Worm (Caenorhabditis elegans): ENCODE results near the gene efr-3.

Gene efr-3

ce11 chrII:6345195-6346158, 24.5 kb upstream of the efr-3 start, which contains the start of gene C32D5.8:
TSS of gene C32D5.8 (minus strand) at chrII:6345964.
- no peak for TF ChIP-seq dpl-1 (GFP tag; optimal IDR thresholded peaks at IDR 0.05)

DNA sequence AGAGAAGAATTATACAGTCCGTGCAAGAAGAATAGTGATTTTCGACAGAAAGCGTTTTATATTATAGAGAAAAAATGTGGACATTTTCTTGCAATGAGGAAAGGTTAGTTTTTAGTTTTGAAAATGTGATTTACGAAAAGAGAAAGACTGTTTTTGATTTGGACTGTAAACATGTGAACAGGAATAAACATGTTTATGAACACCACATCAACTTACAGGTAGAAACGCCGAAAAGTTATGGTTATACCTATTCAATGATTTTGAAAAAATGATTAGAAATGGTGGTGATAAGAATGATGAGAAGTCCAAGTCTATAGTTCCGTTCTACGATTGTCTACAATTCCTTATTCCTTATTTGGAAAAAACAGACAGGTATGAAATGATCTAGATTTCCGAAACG, 23.6 kb upstream of the efr-3 start:
- no peak for TF ChIP-seq F23B12.7 (tag; optimal IDR thresholded peaks at IDR 0.05; ENCODE audit: insufficient read depth)
- no peak for TF ChIP-seq mcd-1 (GFP tag; IDR thresholded peaks at IDR 0.05)
- TF ChIP-seq athp-1 (tag; optimal IDR thresholded peaks at IDR 0.05), result no peak
- TF ChIP-seq ztf-6 (GFP tag; IDR thresholded peaks at IDR 0.05), result no peak

DNA sequence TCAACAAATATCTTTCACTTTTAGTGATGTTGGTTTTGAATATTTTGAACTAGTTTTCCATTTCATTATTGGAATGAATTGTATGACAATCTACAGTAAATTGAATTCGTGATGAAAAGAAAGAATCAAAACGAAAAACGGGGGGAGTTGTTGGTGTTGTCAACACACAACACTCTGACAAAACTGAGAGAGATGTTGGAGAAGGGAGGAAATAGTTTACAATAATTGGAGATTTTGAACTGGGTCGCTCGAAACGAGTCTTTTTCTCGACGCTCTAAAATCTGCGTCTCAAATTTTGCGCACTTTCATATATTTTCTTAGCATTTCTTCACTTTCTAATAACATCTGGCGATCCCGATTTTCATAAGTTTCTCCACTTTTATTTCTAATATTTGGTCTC, 22.9 kb upstream of the efr-3 start, which contains the start of gene txt-18:
Gene txt-18, plus strand, starts transcription at position 180 of the 400 bp plus-strand sequence.
- 0 out of 2 replicates have a peak, but pooled peaks have one; percentile 6 for TF ChIP-seq dox-1 (GFP tag; IDR thresholded peaks at IDR 0.05)
- TF ChIP-seq hmg-1.2 (GFP tag; IDR thresholded peaks at IDR 0.05), result peak; percentile 15; the same call in 1 of the 2 replicates
- TF ChIP-seq madf-3 (GFP tag; IDR thresholded peaks at IDR 0.05), result no peak
- TF ChIP-seq cebp-1 (GFP tag; IDR thresholded peaks at IDR 0.05), result no peak
- TF ChIP-seq cebp-1 (tag; optimal IDR thresholded peaks at IDR 0.05), result peak; percentile 5

- no peak for TF ChIP-seq Y56A3A.18 (GFP tag; IDR thresholded peaks at IDR 0.05)
- TF ChIP-seq ztf-25 (GFP tag; IDR thresholded peaks at IDR 0.05), result no peak
- no peak for TF ChIP-seq tbx-9 (tag; optimal IDR thresholded peaks at IDR 0.05; ENCODE audit: borderline replicate concordance)
- TF ChIP-seq pbrm-1 (GFP tag; IDR thresholded peaks at IDR 0.05), result no peak
- TF ChIP-seq Y53G8AR.9 (GFP tag; conservative IDR thresholded peaks at IDR 0.05), result no peak
- no peak for TF ChIP-seq Y79H2A.3 (GFP tag; conservative IDR thresholded peaks at IDR 0.05)
- no peak for TF ChIP-seq bed-1 (GFP tag; IDR thresholded peaks at IDR 0.05)
- TF ChIP-seq ama-1 (optimal IDR thresholded peaks at IDR 0.05), result no peak
- no peak for TF ChIP-seq ama-1 (GFP tag; optimal IDR thresholded peaks at IDR 0.05)
- no peak for TF ChIP-seq lin-40 (tag; optimal IDR thresholded peaks at IDR 0.05)
- TF ChIP-seq madf-10 (tag; optimal IDR thresholded peaks at IDR 0.05), result no peak
- TF ChIP-seq gei-17 (GFP tag; optimal IDR thresholded peaks at IDR 0.05), result no peak
- TF ChIP-seq lag-1 (GFP tag; IDR thresholded peaks at IDR 0.05), result no peak
- no peak for TF ChIP-seq sea-2 (GFP tag; IDR thresholded peaks at IDR 0.05)
- no peak for TF ChIP-seq snpc-4 (GFP tag; optimal IDR thresholded peaks at IDR 0.05)
- TF ChIP-seq snpc-4 (tag; optimal IDR thresholded peaks at IDR 0.05), result no peak
- no peak for TF ChIP-seq pha-4 (tag; optimal IDR thresholded peaks at IDR 0.05)
- no peak for TF ChIP-seq ztf-26 (tag; optimal IDR thresholded peaks at IDR 0.05)
Measured at ce11 chrII:6342455-6342854, 21.5 kb upstream of the efr-3 start.

- TF ChIP-seq egl-18 (GFP tag; IDR thresholded peaks at IDR 0.05), result no peak
- no peak for TF ChIP-seq rec-8 (tag; optimal IDR thresholded peaks at IDR 0.05)
- no peak for TF ChIP-seq F39B2.1 (GFP tag; IDR thresholded peaks at IDR 0.05)
- TF ChIP-seq nfya-2 (GFP tag; IDR thresholded peaks at IDR 0.05), result no peak
- TF ChIP-seq pbrm-1 (GFP tag; IDR thresholded peaks at IDR 0.05), result no peak
- no peak for TF ChIP-seq Y79H2A.3 (GFP tag; conservative IDR thresholded peaks at IDR 0.05)
- TF ChIP-seq die-1 (tag; optimal IDR thresholded peaks at IDR 0.05), result no peak
- TF ChIP-seq hlh-26 (GFP tag; conservative IDR thresholded peaks at IDR 0.05), result no peak
- no peak for TF ChIP-seq zim-3 (tag; optimal IDR thresholded peaks at IDR 0.05)
- no peak for TF ChIP-seq mes-4 (tag; optimal IDR thresholded peaks at IDR 0.05)
- TF ChIP-seq mcd-1 (GFP tag; IDR thresholded peaks at IDR 0.05), result no peak
- TF ChIP-seq dpff-1 (tag; optimal IDR thresholded peaks at IDR 0.05), result no peak
Measured at ce11 chrII:6341076-6341475, 20.1 kb upstream of the efr-3 start.
